Worm (Caenorhabditis elegans) whole organism, dauer: ENCODE data around the gene mec-3.

Experiments
- unc-62 ChIP-seq: sonication (generic microtip); optimal IDR thresholded peaks from 2 replicates; lab custom pipeline; 2017; ENCODE audit warnings: missing biosample characterization, missing genetic modification reagents, missing genetic modification characterization

mec-3 gene

ce11 chrIV:10461767-10462166, at the start of gene mec-3:
TSS of gene mec-3 (minus strand) at chrIV:10461867.
- TF ChIP-seq unc-62 (GFP tag; lab: Kevin White, UChicago): no peak

ce11 chrIV:10511432-10511831, 49.8 kb upstream of the mec-3 start:
- no peak for TF ChIP-seq unc-62 (GFP tag; lab: Kevin White, UChicago)

- no peak for TF ChIP-seq unc-62 (GFP tag; lab: Kevin White, UChicago)
These were observed 45.9 kb upstream of the mec-3 start for ce11 chrIV:10507586-10507985.

- no peak for TF ChIP-seq unc-62 (GFP tag; lab: Kevin White, UChicago)
These were observed 44.3 kb upstream of the mec-3 start for ce11 chrIV:10506016-10506415.

ce11 chrIV:10505016-10505415, 43.3 kb upstream of the mec-3 start:
- TF ChIP-seq unc-62 (GFP tag; lab: Kevin White, UChicago): no peak

- TF ChIP-seq unc-62 (GFP tag; lab: Kevin White, UChicago): no peak
These were observed 42.1 kb upstream of the mec-3 start for ce11 chrIV:10503750-10504232.

- TF ChIP-seq unc-62 (GFP tag; lab: Kevin White, UChicago): no peak
These were observed 40.7 kb upstream of the mec-3 start for ce11 chrIV:10502345-10502744.

ce11 chrIV:10501550-10502240, 40.0 kb upstream of the mec-3 start, which contains the start of gene tax-6:
TSS of gene tax-6 (minus strand) at chrIV:10501600.
- TF ChIP-seq unc-62 (GFP tag; lab: Kevin White, UChicago): no peak

- TF ChIP-seq unc-62 (GFP tag; lab: Kevin White, UChicago): no peak
These were observed 38.8 kb upstream of the mec-3 start for ce11 chrIV:10500481-10500880.

- TF ChIP-seq unc-62 (GFP tag; lab: Kevin White, UChicago): no peak
These were observed 38.3 kb upstream of the mec-3 start for ce11 chrIV:10499948-10500356.

ce11 chrIV:10498401-10498800, 36.7 kb upstream of the mec-3 start:
- no peak for TF ChIP-seq unc-62 (GFP tag; lab: Kevin White, UChicago)

ce11 chrIV:10489409-10489808, 27.7 kb upstream of the mec-3 start:
- no peak for TF ChIP-seq unc-62 (GFP tag; lab: Kevin White, UChicago)

ce11 chrIV:10483607-10484117, 22.0 kb upstream of the mec-3 start, which contains the start of the genes F01D4.5 and ced-5:
TSS of gene F01D4.5 (minus strand) at chrIV:10483657.
TSS of gene ced-5 (plus strand) at chrIV:10484110.
- TF ChIP-seq unc-62 (GFP tag; lab: Kevin White, UChicago): no peak

- TF ChIP-seq unc-62 (GFP tag; lab: Kevin White, UChicago): no peak
These were observed 20.9 kb upstream of the mec-3 start for ce11 chrIV:10482585-10482984.

- TF ChIP-seq unc-62 (GFP tag; lab: Kevin White, UChicago): no peak
These were observed 20.0 kb upstream of the mec-3 start, which contains the start of gene egl-21 for ce11 chrIV:10481695-10482094. TSS of gene egl-21 (minus strand) at chrIV:10481844.

ce11 chrIV:10475234-10475633, 13.6 kb upstream of the mec-3 start:
- no peak for TF ChIP-seq unc-62 (GFP tag; lab: Kevin White, UChicago)

ce11 chrIV:10472478-10472877, 10.8 kb upstream of the mec-3 start, which contains the start of gene bgnt-1.1:
TSS of gene bgnt-1.1 (plus strand) at chrIV:10472778.
- no peak for TF ChIP-seq unc-62 (GFP tag; lab: Kevin White, UChicago)
